Worm (Caenorhabditis elegans): ENCODE results near the gene F53H1.3.
A peak's percentile ranks its signal among the peaks of the same experiment; 100 is the strongest.

F53H1.3 gene

ce11 chrIV:1388079-1388478 lies 59.1 kb downstream of the F53H1.3 start (continued):
- peak; percentile 50 for TF ChIP-seq hlh-13 (GFP tag; optimal IDR thresholded peaks at IDR 0.05)
- TF ChIP-seq gmeb-2 (tag; optimal IDR thresholded peaks at IDR 0.05) = peak; percentile 74
- peak; percentile 80 for TF ChIP-seq hlh-6 (tag; optimal IDR thresholded peaks at IDR 0.05)
- TF ChIP-seq ceh-9 (tag; optimal IDR thresholded peaks at IDR 0.05) = peak; percentile 2
- peak; percentile 43 for TF ChIP-seq ceh-31 (tag; optimal IDR thresholded peaks at IDR 0.05)
- TF ChIP-seq rnt-1 (tag; optimal IDR thresholded peaks at IDR 0.05) = peak; percentile 50
- peak; percentile 59 for TF ChIP-seq T23F11.4 (GFP tag; optimal IDR thresholded peaks at IDR 0.05)
- peak; percentile 12 for TF ChIP-seq hlh-8 (tag; optimal IDR thresholded peaks at IDR 0.05)
- peak; percentile 43 for TF ChIP-seq K02D7.2 (tag; optimal IDR thresholded peaks at IDR 0.05)
- TF ChIP-seq ceh-2 (tag; optimal IDR thresholded peaks at IDR 0.05) = no peak
- TF ChIP-seq nhr-232 (tag; optimal IDR thresholded peaks at IDR 0.05) = peak; percentile 73
- peak; percentile 59 for TF ChIP-seq Y22D7AL.16 (tag; optimal IDR thresholded peaks at IDR 0.05)
- TF ChIP-seq che-1 (tag; optimal IDR thresholded peaks at IDR 0.05) = peak; percentile 70
- TF ChIP-seq ceh-30 (tag; optimal IDR thresholded peaks at IDR 0.05) = no peak
- no peak for TF ChIP-seq nhr-11 (tag; optimal IDR thresholded peaks at IDR 0.05)
- peak; percentile 81 for TF ChIP-seq fkh-6 (tag; optimal IDR thresholded peaks at IDR 0.05)
- TF ChIP-seq ets-4 (tag; optimal IDR thresholded peaks at IDR 0.05) = no peak
- TF ChIP-seq tbx-7 (tag; optimal IDR thresholded peaks at IDR 0.05) = peak; percentile 32
- no peak for TF ChIP-seq unc-55 (GFP tag; optimal IDR thresholded peaks at IDR 0.05)
- TF ChIP-seq pat-9 (tag; optimal IDR thresholded peaks at IDR 0.05) = no peak
- peak; percentile 38 for TF ChIP-seq ceh-18 (tag; optimal IDR thresholded peaks at IDR 0.05)
- peak; percentile 29 for TF ChIP-seq fax-1 (tag; optimal IDR thresholded peaks at IDR 0.05)
- TF ChIP-seq npax-4 (tag; optimal IDR thresholded peaks at IDR 0.05) = peak; percentile 53
- TF ChIP-seq sox-4 (tag; optimal IDR thresholded peaks at IDR 0.05) = peak; percentile 61
- TF ChIP-seq sdc-2 (tag; optimal IDR thresholded peaks at IDR 0.05) = peak; percentile 59
- TF ChIP-seq ceh-48 (tag; optimal IDR thresholded peaks at IDR 0.05) = peak; percentile 54
- peak; percentile 33 for TF ChIP-seq ztf-16 (tag; optimal IDR thresholded peaks at IDR 0.05)
- TF ChIP-seq ceh-45 (GFP tag; IDR thresholded peaks at IDR 0.05) = no peak; the same call in 1 of the 2 replicates
- peak; percentile 16 for TF ChIP-seq nfya-1 (tag; optimal IDR thresholded peaks at IDR 0.05)
- TF ChIP-seq ceh-24 (tag; optimal IDR thresholded peaks at IDR 0.05) = no peak
- TF ChIP-seq zip-5 (tag; optimal IDR thresholded peaks at IDR 0.05) = peak; percentile 10
- TF ChIP-seq hlh-15 (tag; optimal IDR thresholded peaks at IDR 0.05) = peak; percentile 52
- TF ChIP-seq tbx-2 (tag; optimal IDR thresholded peaks at IDR 0.05) = peak; percentile 40
- TF ChIP-seq lin-11 (tag; optimal IDR thresholded peaks at IDR 0.05) = peak; percentile 65
- no peak for TF ChIP-seq hlh-30 (tag; optimal IDR thresholded peaks at IDR 0.05; ENCODE audit: insufficient read depth)
- TF ChIP-seq pqm-1 (tag; optimal IDR thresholded peaks at IDR 0.05) = no peak
- TF ChIP-seq ref-2 (tag; optimal IDR thresholded peaks at IDR 0.05) = peak; percentile 64
- peak; percentile 28 for TF ChIP-seq unc-86 (tag; optimal IDR thresholded peaks at IDR 0.05)
- TF ChIP-seq C08G9.2 (tag; optimal IDR thresholded peaks at IDR 0.05) = peak; percentile 68
- peak; percentile 63 for TF ChIP-seq ttx-3 (tag; optimal IDR thresholded peaks at IDR 0.05)
- TF ChIP-seq odd-2 (tag; optimal IDR thresholded peaks at IDR 0.05) = no peak
- 0 out of 2 replicates have a peak, but pooled peaks have one; percentile 49 for TF ChIP-seq unc-3 (GFP tag; conservative IDR thresholded peaks at IDR 0.05)
- peak; percentile 49 for TF ChIP-seq unc-3 (tag; optimal IDR thresholded peaks at IDR 0.05)

Data from whole organism, late embryonic.